Worm (Caenorhabditis elegans): ENCODE data around the gene C49F8.15.

Gene C49F8.15

DNA sequence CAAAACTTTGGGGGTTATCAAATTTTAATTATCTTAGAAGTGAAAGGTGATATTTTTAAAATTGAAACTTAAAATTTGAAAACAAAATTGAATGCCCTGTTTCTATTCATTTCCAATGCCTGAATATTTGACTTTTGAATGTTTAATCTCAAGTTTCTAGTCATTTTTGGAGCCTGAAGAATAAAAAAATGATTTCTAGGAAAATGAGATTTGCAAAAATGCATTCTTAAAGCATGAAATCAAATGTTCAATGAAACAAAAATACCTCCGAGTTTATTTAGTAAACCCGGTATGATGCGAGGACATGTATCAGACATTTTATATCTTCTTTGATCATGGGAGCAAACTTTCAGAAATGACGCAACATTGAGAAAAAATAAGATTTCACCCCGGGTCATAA, 16.7 kb upstream of the C49F8.15 start:
- TF ChIP-seq nhr-23 (tag; optimal IDR thresholded peaks at IDR 0.05): no peak
- TF ChIP-seq lin-39 (tag; optimal IDR thresholded peaks at IDR 0.05): no peak
- TF ChIP-seq mdl-1 (tag; optimal IDR thresholded peaks at IDR 0.05): no peak
- TF ChIP-seq nhr-11 (tag; optimal IDR thresholded peaks at IDR 0.05): peak; percentile 84

DNA sequence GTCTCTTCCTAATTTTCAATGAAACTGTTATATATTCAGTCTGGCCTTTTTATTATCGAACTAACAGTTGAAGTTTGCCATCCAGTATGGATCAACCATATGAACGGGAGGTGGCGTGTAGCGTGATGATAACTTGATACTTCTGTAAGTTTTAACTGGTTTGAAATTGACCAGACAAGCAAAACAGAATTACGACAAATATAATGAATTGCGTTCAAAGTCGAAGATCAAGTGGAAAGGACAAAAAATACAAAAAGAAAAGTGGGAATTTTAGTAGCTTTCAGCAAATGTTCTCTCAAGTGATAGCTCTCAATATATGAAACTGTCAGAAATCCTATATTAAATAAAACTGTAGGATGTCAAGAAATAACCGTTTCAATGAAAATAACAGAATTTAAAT, 14.5 kb upstream of the C49F8.15 start, which contains the start of the genes C49F8.14 and gem-1:
Gene C49F8.14, minus strand, starts transcription at position 99 of the 400 bp plus-strand sequence.
Gene gem-1, minus strand, starts transcription at position 142 of the 400 bp plus-strand sequence.
- TF ChIP-seq tbx-2 (tag; optimal IDR thresholded peaks at IDR 0.05) (no peak), nhr-77 (tag; optimal IDR thresholded peaks at IDR 0.05) (no peak)

DNA sequence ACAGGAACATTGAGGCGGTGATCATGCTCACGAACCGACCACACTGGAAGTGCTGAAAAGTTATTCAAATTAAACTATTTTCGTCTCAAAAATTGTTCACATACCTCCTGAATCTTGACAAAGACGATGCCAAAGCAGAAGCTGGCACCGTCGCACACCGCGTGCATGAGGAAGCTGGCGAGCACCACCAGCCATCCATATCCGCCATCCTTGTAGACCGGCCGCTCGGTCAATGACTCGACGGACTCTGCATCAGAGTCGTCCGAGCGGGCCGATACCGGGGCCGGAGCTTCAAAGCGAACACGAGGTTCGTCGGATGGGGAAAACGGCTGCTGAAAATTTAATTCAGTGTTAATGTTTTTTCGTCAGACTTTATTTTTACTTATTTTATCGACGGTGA, 13.8 kb upstream of the C49F8.15 start:
- TF ChIP-seq lsy-12 (tag; optimal IDR thresholded peaks at IDR 0.05) (no peak), nhr-43 (tag; optimal IDR thresholded peaks at IDR 0.05; ENCODE audit: poor library complexity, severe bottlenecking) (no peak), pha-4 (tag; optimal IDR thresholded peaks at IDR 0.05) (no peak), daf-12 (tag; optimal IDR thresholded peaks at IDR 0.05) (no peak), tbx-2 (tag; optimal IDR thresholded peaks at IDR 0.05) (no peak), fkh-2 (tag; optimal IDR thresholded peaks at IDR 0.05) (no peak), unc-62 (GFP tag; optimal IDR thresholded peaks at IDR 0.05) (no peak), mdl-1 (tag; optimal IDR thresholded peaks at IDR 0.05) (no peak), pqm-1 (tag; optimal IDR thresholded peaks at IDR 0.05) (no peak)

ce11 chrX:13368283-13368682, 5.9 kb upstream of the C49F8.15 start:
- TF ChIP-seq pha-4 (tag; optimal IDR thresholded peaks at IDR 0.05) (peak; percentile 24), pqm-1 (tag; optimal IDR thresholded peaks at IDR 0.05) (peak; percentile 79), eor-1 (tag; optimal IDR thresholded peaks at IDR 0.05) (no peak), jun-1 (tag; optimal IDR thresholded peaks at IDR 0.05) (peak; percentile 46), elt-2 (tag; optimal IDR thresholded peaks at IDR 0.05) (peak; percentile 90), ceh-82 (tag; optimal IDR thresholded peaks at IDR 0.05) (no peak)

DNA sequence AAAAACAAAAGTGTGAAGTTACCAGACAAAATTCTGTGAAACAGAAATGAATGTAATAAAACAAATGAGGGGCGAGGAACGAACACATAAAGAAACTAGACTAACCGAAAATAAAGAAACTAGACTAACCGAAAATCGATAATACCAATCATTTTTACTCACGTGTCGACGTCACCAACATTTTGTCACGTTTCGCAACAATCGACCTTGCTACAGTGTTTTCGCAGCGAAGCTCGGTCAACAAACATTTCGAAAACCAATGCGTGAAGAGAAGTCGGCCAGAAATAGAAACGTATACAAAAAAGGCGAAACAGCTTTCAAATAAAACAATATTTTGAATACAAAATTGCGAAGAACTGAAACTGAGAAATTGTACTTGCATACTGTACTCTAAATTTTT, 4.6 kb upstream of the C49F8.15 start:
- TF ChIP-seq nhr-43 (tag; optimal IDR thresholded peaks at IDR 0.05; ENCODE audit: poor library complexity, severe bottlenecking) (no peak), nfya-1 (tag; optimal IDR thresholded peaks at IDR 0.05; ENCODE audit: insufficient read depth) (no peak), lin-15B (tag; optimal IDR thresholded peaks at IDR 0.05) (no peak), pha-4 (tag; optimal IDR thresholded peaks at IDR 0.05) (peak; percentile 55)

DNA sequence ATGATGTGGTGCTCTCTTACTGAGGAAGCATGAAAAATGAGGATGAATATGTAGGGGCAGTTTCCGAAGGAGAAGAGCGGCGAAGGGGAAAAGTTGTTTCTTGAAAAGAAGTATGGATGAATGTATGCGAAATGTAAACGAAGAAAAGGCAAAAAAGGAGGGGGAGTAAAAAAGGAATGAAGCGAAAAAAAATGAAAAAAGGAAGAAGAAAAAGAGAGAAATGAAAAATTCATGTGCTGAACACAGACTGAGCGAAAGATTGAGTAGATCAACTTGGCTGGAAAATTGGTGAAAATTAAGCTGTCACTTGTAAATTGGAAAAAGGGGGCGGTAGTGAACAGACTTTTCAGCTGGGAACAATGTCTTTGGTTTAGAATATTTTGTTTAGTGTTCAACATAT, 2.5 kb upstream of the C49F8.15 start, which contains the start of gene C49F8.1:
Gene C49F8.1, minus strand, starts transcription at position 101 of the 400 bp plus-strand sequence.
- TF ChIP-seq mml-1 (tag; optimal IDR thresholded peaks at IDR 0.05) (no peak), ceh-82 (tag; optimal IDR thresholded peaks at IDR 0.05) (no peak), jun-1 (tag; optimal IDR thresholded peaks at IDR 0.05) (no peak)

DNA sequence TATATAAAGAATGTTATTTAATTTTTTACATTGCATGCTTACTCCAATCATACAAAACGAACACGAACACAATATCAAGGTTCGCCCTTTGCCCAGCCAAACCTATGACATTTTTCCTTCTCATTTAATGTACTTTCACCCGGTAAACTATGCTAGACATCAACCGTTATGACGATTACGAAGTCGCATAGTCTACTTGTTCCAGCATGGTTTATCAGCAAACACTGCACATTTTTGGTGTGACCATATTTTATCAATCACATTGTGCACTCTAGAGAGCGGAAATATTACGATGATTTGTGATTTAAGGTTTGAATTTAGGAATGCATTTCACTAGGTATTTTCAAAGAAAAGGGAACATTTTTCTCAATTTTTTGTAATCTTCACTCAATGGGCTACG, 1.8 kb downstream of the C49F8.15 start:
- TF ChIP-seq nhr-12 (tag; optimal IDR thresholded peaks at IDR 0.05): no peak
- peak; percentile 98 for TF ChIP-seq pqm-1 (tag; optimal IDR thresholded peaks at IDR 0.05)
- no peak for TF ChIP-seq mdl-1 (tag; optimal IDR thresholded peaks at IDR 0.05)
- TF ChIP-seq elt-2 (tag; optimal IDR thresholded peaks at IDR 0.05): peak; percentile 93
- peak; percentile 55 for TF ChIP-seq pha-4 (tag; optimal IDR thresholded peaks at IDR 0.05)
- TF ChIP-seq skn-1 (tag; optimal IDR thresholded peaks at IDR 0.05): no peak
- TF ChIP-seq nhr-67 (tag; optimal IDR thresholded peaks at IDR 0.05): no peak

- TF ChIP-seq mml-1 (tag; optimal IDR thresholded peaks at IDR 0.05): peak; percentile 78
- peak; percentile 12 for TF ChIP-seq nhr-25 (tag; optimal IDR thresholded peaks at IDR 0.05)
- peak; percentile 19 for TF ChIP-seq egl-27 (tag; optimal IDR thresholded peaks at IDR 0.05)
- TF ChIP-seq nhr-76 (tag; optimal IDR thresholded peaks at IDR 0.05): no peak
- TF ChIP-seq lsy-12 (tag; optimal IDR thresholded peaks at IDR 0.05): no peak
- TF ChIP-seq elt-2 (tag; optimal IDR thresholded peaks at IDR 0.05): peak; percentile 67
- no peak for TF ChIP-seq unc-39 (tag; optimal IDR thresholded peaks at IDR 0.05)
- no peak for TF ChIP-seq eor-1 (tag; optimal IDR thresholded peaks at IDR 0.05)
- no peak for TF ChIP-seq elt-3 (tag; optimal IDR thresholded peaks at IDR 0.05)
- no peak for TF ChIP-seq unc-62 (GFP tag; optimal IDR thresholded peaks at IDR 0.05)
- peak; percentile 47 for TF ChIP-seq pha-4 (tag; optimal IDR thresholded peaks at IDR 0.05)
- peak; percentile 80 for TF ChIP-seq pqm-1 (tag; optimal IDR thresholded peaks at IDR 0.05)
- peak; percentile 22 for TF ChIP-seq nhr-43 (tag; optimal IDR thresholded peaks at IDR 0.05; ENCODE audit: poor library complexity, severe bottlenecking)
These were observed 2.6 kb downstream of the C49F8.15 start for ce11 chrX:13359800-13360199.
